Fruit fly (Drosophila melanogaster) whole organism, prepupa: Measurements from ENCODE around the gene sgg.
A peak's percentile ranks its signal among the peaks of the same experiment; 100 is the strongest.

ENCODE experiments used
- Blimp-1 ChIP-seq: fragments of 200-800 bp; sonication (Bioruptor generic); optimal IDR thresholded peaks from 3 replicates; lab custom pipeline; 2017; ENCODE audit warnings: missing biosample characterization, missing genetic modification characterization, mild to moderate bottlenecking, moderate library complexity, missing genetic modification reagents
- CG10631 ChIP-seq: fragments of 200-800 bp; sonication (Bioruptor generic); optimal IDR thresholded peaks from 2 replicates; lab custom pipeline; 2016; ENCODE audit warnings: missing biosample characterization, missing genetic modification characterization
- CG10669 ChIP-seq: fragments of 200-800 bp; sonication (Bioruptor generic); optimal IDR thresholded peaks from 3 replicates; lab custom pipeline; 2018; ENCODE audit warnings: missing biosample characterization, mild to moderate bottlenecking, missing genetic modification characterization, moderate library complexity
- CG11294 ChIP-seq: fragments of 200-800 bp; sonication (Bioruptor generic); IDR thresholded peaks from 2 replicates; pipeline ENCODE4 v1.3.6; 2022; ENCODE audit warnings: missing biosample characterization, missing genetic modification characterization
- CG11762 ChIP-seq: fragments of 200-800 bp; sonication (Bioruptor generic); optimal IDR thresholded peaks from 3 replicates; lab custom pipeline; 2016; ENCODE audit warnings: missing biosample characterization, missing genetic modification characterization; ENCODE audit not compliant: insufficient read depth
- CG15336 ChIP-seq: fragments of 200-800 bp; sonication (Bioruptor generic); IDR thresholded peaks from 2 replicates; pipeline ENCODE4 v1.3.6; 2022; ENCODE audit warnings: missing biosample characterization, missing genetic modification characterization
- CG1621 ChIP-seq: fragments of 200-800 bp; sonication (Bioruptor generic); optimal IDR thresholded peaks from 3 replicates; lab custom pipeline; 2018; ENCODE audit warnings: missing biosample characterization, mild to moderate bottlenecking, missing genetic modification characterization
- CG16779 ChIP-seq: fragments of 200-800 bp; sonication (Bioruptor generic); optimal IDR thresholded peaks from 3 replicates; lab custom pipeline; 2017; ENCODE audit warnings: missing biosample characterization, mild to moderate bottlenecking, missing genetic modification characterization
- CG3032 ChIP-seq: fragments of 200-800 bp; optimal IDR thresholded peaks from 2 replicates; lab custom pipeline; 2019; ENCODE audit warnings: missing biosample characterization, mild to moderate bottlenecking, missing genetic modification characterization, moderate library complexity
- CG31627 ChIP-seq: fragments of 200-800 bp; sonication (Bioruptor generic); optimal IDR thresholded peaks from 3 replicates; lab custom pipeline; 2016; ENCODE audit warnings: missing biosample characterization, missing genetic modification characterization
- CG32006 ChIP-seq: fragments of 200-800 bp; sonication (Bioruptor generic); optimal IDR thresholded peaks from 3 replicates; lab custom pipeline; 2017; ENCODE audit warnings: missing biosample characterization, mild to moderate bottlenecking, missing genetic modification characterization
- CG34406 ChIP-seq: fragments of 200-800 bp; sonication (Bioruptor generic); optimal IDR thresholded peaks from 3 replicates; lab custom pipeline; 2016; ENCODE audit warnings: missing biosample characterization, missing genetic modification characterization
- CG3919 ChIP-seq: fragments of 200-800 bp; sonication (Bioruptor generic); optimal IDR thresholded peaks from 3 replicates; lab custom pipeline; 2016; ENCODE audit warnings: missing biosample characterization, missing genetic modification characterization
- CG4318 ChIP-seq: fragments of 200-800 bp; sonication (Bioruptor generic); optimal IDR thresholded peaks from 3 replicates; lab custom pipeline; 2017; ENCODE audit warnings: missing biosample characterization, mild to moderate bottlenecking, missing genetic modification characterization
- CG6163 ChIP-seq: fragments of 200-800 bp; sonication (Bioruptor generic); IDR thresholded peaks from 3 replicates; pipeline ENCODE4 v1.3.6; 2022; ENCODE audit warnings: missing biosample characterization, missing genetic modification characterization
- CG6276 ChIP-seq: fragments of 200-800 bp; sonication (Bioruptor generic); optimal IDR thresholded peaks from 2 replicates; lab custom pipeline; 2017; ENCODE audit warnings: missing biosample characterization, mild to moderate bottlenecking, missing genetic modification characterization
- CG6792 ChIP-seq: fragments of 200-800 bp; sonication (Bioruptor generic); optimal IDR thresholded peaks from 3 replicates; lab custom pipeline; 2016; ENCODE audit warnings: missing biosample characterization, missing genetic modification characterization
- CG6808 ChIP-seq: fragments of 200-800 bp; sonication (Bioruptor generic); optimal IDR thresholded peaks from 3 replicates; lab custom pipeline; 2017; ENCODE audit warnings: missing biosample characterization, missing genetic modification characterization, mild to moderate bottlenecking, moderate library complexity, missing genetic modification reagents
- CG6854 ChIP-seq: fragments of 200-800 bp; sonication (Bioruptor generic); optimal IDR thresholded peaks from 2 replicates; lab custom pipeline; 2017; ENCODE audit warnings: missing biosample characterization, mild to moderate bottlenecking, missing genetic modification characterization
- CG7368 ChIP-seq: fragments of 200-800 bp; sonication (Bioruptor generic); optimal IDR thresholded peaks from 3 replicates; lab custom pipeline; 2016; ENCODE audit warnings: missing biosample characterization, missing genetic modification characterization
- CG8119 ChIP-seq: fragments of 200-800 bp; sonication (Bioruptor generic); IDR thresholded peaks from 3 replicates; pipeline ENCODE4 v1.3.6; 2022; ENCODE audit warnings: missing biosample characterization, missing genetic modification characterization
- Eip78C ChIP-seq: fragments of 200-800 bp; sonication (Bioruptor generic); peaks from one replicate; lab custom pipeline; 2016; ENCODE audit warnings: missing biosample characterization, missing genetic modification characterization
- Eip93F ChIP-seq: fragments of 200-800 bp; sonication (Bioruptor generic); optimal IDR thresholded peaks from 2 replicates; lab custom pipeline; 2016; ENCODE audit warnings: missing biosample characterization, mild to moderate bottlenecking, missing genetic modification characterization
- Ets21C ChIP-seq: fragments of 200-800 bp; sonication (Bioruptor generic); optimal IDR thresholded peaks from 3 replicates; lab custom pipeline; 2016; ENCODE audit warnings: missing biosample characterization, missing genetic modification characterization
- Ets96B ChIP-seq: fragments of 200-800 bp; optimal IDR thresholded peaks from 2 replicates; lab custom pipeline; 2019; ENCODE audit warnings: missing biosample characterization, mild to moderate bottlenecking, missing genetic modification characterization, moderate library complexity
- Gug ChIP-seq: fragments of 200-800 bp; sonication (Bioruptor generic); IDR thresholded peaks from 2 replicates; pipeline ENCODE4 v1.3.6; 2022; ENCODE audit warnings: missing biosample characterization, missing genetic modification characterization
- Hr38 ChIP-seq: sonication (Bioruptor generic); optimal IDR thresholded peaks from 2 replicates; lab custom pipeline; 2016; ENCODE audit warnings: missing biosample characterization, missing genetic modification characterization
- Hr39 ChIP-seq: fragments of 200-800 bp; sonication (Bioruptor generic); optimal IDR thresholded peaks from 2 replicates; lab custom pipeline; 2016; ENCODE audit warnings: missing biosample characterization, missing genetic modification characterization
- Hr4 ChIP-seq: fragments of 200-800 bp; sonication (Bioruptor generic); optimal IDR thresholded peaks from 3 replicates; lab custom pipeline; 2016; ENCODE audit warnings: missing biosample characterization, missing genetic modification characterization
- Met ChIP-seq: fragments of 200-800 bp; sonication (Bioruptor generic); optimal IDR thresholded peaks from 3 replicates; lab custom pipeline; 2016; ENCODE audit warnings: missing biosample characterization, missing genetic modification characterization
- OdsH ChIP-seq: fragments of 200-800 bp; sonication (Bioruptor generic); optimal IDR thresholded peaks from 3 replicates; lab custom pipeline; 2016; ENCODE audit warnings: missing biosample characterization, missing genetic modification characterization
- Smox ChIP-seq: fragments of 200-800 bp; sonication (Bioruptor generic); optimal IDR thresholded peaks from 3 replicates; lab custom pipeline; 2016; ENCODE audit warnings: missing biosample characterization, missing genetic modification characterization
- Sox14 ChIP-seq: fragments of 200-800 bp; sonication (Bioruptor generic); optimal IDR thresholded peaks from 3 replicates; lab custom pipeline; 2016; ENCODE audit warnings: missing biosample characterization, missing genetic modification characterization
- achi ChIP-seq: fragments of 200-800 bp; sonication (Bioruptor generic); optimal IDR thresholded peaks from 3 replicates; lab custom pipeline; 2016; ENCODE audit warnings: missing biosample characterization, missing genetic modification characterization
- acj6 ChIP-seq: fragments of 200-800 bp; sonication (Bioruptor generic); optimal IDR thresholded peaks from 3 replicates; lab custom pipeline; 2016; ENCODE audit warnings: missing biosample characterization, missing genetic modification characterization
- eg ChIP-seq: fragments of 200-800 bp; sonication (Bioruptor generic); IDR thresholded peaks from 3 replicates; pipeline ENCODE4 v1.3.6; 2022; ENCODE audit warnings: missing biosample characterization, missing genetic modification characterization
- fd59A ChIP-seq: fragments of 200-800 bp; sonication (Bioruptor generic); optimal IDR thresholded peaks from 2 replicates; lab custom pipeline; 2017; ENCODE audit warnings: missing biosample characterization, mild to moderate bottlenecking, missing genetic modification characterization, missing genetic modification reagents
- fkh ChIP-seq: fragments of 200-800 bp; sonication (Bioruptor generic); optimal IDR thresholded peaks from 3 replicates; lab custom pipeline; 2017; ENCODE audit warnings: missing biosample characterization, mild to moderate bottlenecking, missing genetic modification characterization, moderate library complexity
- lz ChIP-seq: fragments of 200-800 bp; sonication (Bioruptor generic); optimal IDR thresholded peaks from 3 replicates; lab custom pipeline; 2016; ENCODE audit warnings: missing biosample characterization, missing genetic modification characterization
- net ChIP-seq: fragments of 200-800 bp; sonication (Bioruptor generic); optimal IDR thresholded peaks from 3 replicates; lab custom pipeline; 2016; ENCODE audit warnings: missing biosample characterization, missing genetic modification characterization
- pdm3 ChIP-seq: fragments of 200-800 bp; sonication (Bioruptor generic); optimal IDR thresholded peaks from 3 replicates; lab custom pipeline; 2016; ENCODE audit warnings: missing biosample characterization, missing genetic modification characterization
- salr ChIP-seq, 2 experiments: fragments of 200-800 bp; sonication (Bioruptor generic); optimal IDR thresholded peaks; 3 replicates each; lab custom pipeline; 2016 to 2018; ENCODE audit warnings: missing biosample characterization in 2 of 2, missing genetic modification characterization in 2 of 2, mild to moderate bottlenecking in 1 of 2
- ss ChIP-seq, 2 experiments: fragments of 200-800 bp; sonication (Bioruptor generic); optimal IDR thresholded peaks; 2 replicates in 1 of 2; 3 replicates in 1 of 2; lab custom pipeline; 2017 to 2018; ENCODE audit warnings: mild to moderate bottlenecking in 2 of 2, missing biosample characterization in 2 of 2, missing genetic modification characterization in 2 of 2, moderate library complexity in 1 of 2
- svp ChIP-seq: fragments of 200-800 bp; sonication (Bioruptor generic); peaks from one replicate; lab custom pipeline; 2016; ENCODE audit warnings: missing biosample characterization, missing genetic modification characterization
- vri ChIP-seq: fragments of 200-800 bp; sonication (Bioruptor generic); optimal IDR thresholded peaks from 3 replicates; lab custom pipeline; 2016; ENCODE audit warnings: missing biosample characterization, mild to moderate bottlenecking, missing genetic modification characterization

sgg gene

DNA sequence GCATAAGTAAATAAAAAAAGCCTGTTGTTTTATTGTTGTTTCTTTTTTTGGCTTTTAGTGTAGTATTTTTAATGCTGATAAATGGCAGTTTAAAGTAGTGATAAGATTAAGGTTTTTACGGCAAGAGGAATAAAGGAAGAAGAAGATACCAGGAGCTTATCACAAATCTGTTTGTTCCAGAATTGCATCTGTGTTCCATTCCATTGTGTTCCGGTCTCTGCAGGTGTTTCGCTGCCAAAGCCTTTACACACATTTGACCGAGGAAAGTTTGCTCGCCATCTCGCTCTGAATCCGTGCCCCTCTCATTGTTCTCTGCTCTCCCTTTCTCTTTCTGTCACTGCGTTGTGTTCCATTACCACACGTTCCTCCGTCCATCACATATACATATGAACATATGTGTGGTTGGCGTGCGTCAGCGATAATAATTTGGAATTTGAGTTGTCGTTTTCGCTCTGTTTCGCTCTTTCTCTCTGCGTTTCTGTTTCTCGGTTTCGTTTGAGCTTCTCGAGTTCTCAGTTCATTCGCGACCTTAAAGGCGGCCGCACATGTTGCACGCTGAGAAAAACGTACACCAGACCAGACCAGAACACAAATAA is 24.6 kb downstream of the sgg start (continued):
- TF ChIP-seq eg (peak; percentile 43; the same call in 1 of the 3 replicates), CG1621 (tag; lab: Kevin White, UChicago) (peak; percentile 16), CG6163 (GFP tag; lab: Robert Waterston, UW) (peak; percentile 64; the same call in 2 of the 3 replicates), CG3032 (peak; percentile 2), CG6808 (peak; percentile 49), CG6854 (GFP tag; lab: Kevin White, UChicago) (peak; percentile 39), CG8119 (GFP tag; lab: Robert Waterston, UW) (0 out of 3 replicates have a peak, but pooled peaks have one; percentile 34), fkh (GFP tag; lab: Kevin White, UChicago) (peak; percentile 39), Smox (GFP tag; lab: Kevin White, UChicago) (no peak), OdsH (GFP tag; lab: Kevin White, UChicago) (no peak), vri (GFP tag; lab: Kevin White, UChicago) (peak; percentile 84), CG11294 (GFP tag; lab: Robert Waterston, UW) (no peak), CG15336 (GFP tag; lab: Robert Waterston, UW) (peak; percentile 42; the same call in 1 of the 2 replicates), Met (GFP tag; lab: Kevin White, UChicago) (peak; percentile 43), CG31627 (GFP tag; lab: Kevin White, UChicago) (no peak), CG16779 (tag; lab: Kevin White, UChicago) (peak; percentile 17), Ets21C (GFP tag; lab: Kevin White, UChicago) (no peak), Hr38 (GFP tag; lab: Kevin White, UChicago) (no peak), fd59A (GFP tag; lab: Kevin White, UChicago) (no peak), svp (peak; percentile 88), CG4318 (GFP tag; lab: Kevin White, UChicago) (no peak), CG6276 (GFP tag; lab: Kevin White, UChicago) (peak; percentile 62), CG11762 (GFP tag; lab: Kevin White, UChicago) (no peak), achi (GFP tag; lab: Kevin White, UChicago) (no peak), lz (GFP tag; lab: Kevin White, UChicago) (no peak), CG10631 (GFP tag; lab: Kevin White, UChicago) (no peak), Hr39 (GFP tag; lab: Kevin White, UChicago) (no peak), pdm3 (no peak), CG7368 (GFP tag; lab: Kevin White, UChicago) (no peak), Sox14 (GFP tag; lab: Kevin White, UChicago) (peak; percentile 78), net (GFP tag; lab: Kevin White, UChicago) (peak; percentile 15), CG34406 (GFP tag; lab: Kevin White, UChicago) (no peak)

DNA sequence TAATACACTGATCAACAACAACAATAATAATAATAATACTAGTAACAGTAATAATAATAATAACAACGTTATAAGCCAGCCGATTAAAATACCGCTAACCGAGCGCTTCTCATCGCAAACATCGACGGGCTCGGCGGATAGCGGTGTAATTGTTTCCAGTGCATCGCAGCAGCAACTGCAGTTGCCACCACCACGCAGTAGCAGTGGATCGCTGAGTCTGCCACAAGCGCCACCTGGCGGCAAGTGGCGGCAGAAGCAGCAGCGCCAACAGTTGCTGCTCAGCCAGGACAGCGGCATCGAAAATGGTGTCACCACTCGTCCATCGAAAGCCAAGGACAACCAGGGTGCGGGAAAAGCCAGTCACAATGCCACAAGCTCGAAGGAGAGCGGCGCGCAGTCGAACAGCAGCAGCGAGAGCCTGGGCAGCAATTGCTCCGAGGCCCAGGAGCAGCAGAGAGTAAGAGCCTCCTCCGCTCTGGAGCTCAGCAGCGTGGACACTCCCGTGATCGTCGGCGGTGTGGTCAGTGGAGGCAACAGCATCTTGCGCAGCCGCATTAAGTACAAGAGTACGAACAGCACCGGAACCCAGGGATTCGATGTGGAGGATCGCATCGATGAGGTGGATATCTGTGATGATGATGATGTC is 25.8 kb downstream of the sgg start:
- no peak for TF ChIP-seq Sox14 (GFP tag; lab: Kevin White, UChicago)
- TF ChIP-seq svp: peak; percentile 51
- peak; percentile 55 for TF ChIP-seq CG3919 (GFP tag; lab: Kevin White, UChicago)
- TF ChIP-seq Eip78C (GFP tag; lab: Kevin White, UChicago): peak; percentile 70
- TF ChIP-seq CG6792 (GFP tag; lab: Kevin White, UChicago): peak; percentile 17
- peak; percentile 19 for TF ChIP-seq OdsH (GFP tag; lab: Kevin White, UChicago)
- TF ChIP-seq achi (GFP tag; lab: Kevin White, UChicago): peak; percentile 3
- peak; percentile 3 for TF ChIP-seq Blimp-1 (GFP tag; lab: Kevin White, UChicago)
- TF ChIP-seq Gug: no peak
- TF ChIP-seq CG8119 (GFP tag; lab: Robert Waterston, UW): peak; percentile 42; the same call in 2 of the 3 replicates
- TF ChIP-seq net (GFP tag; lab: Kevin White, UChicago): peak; percentile 43
- TF ChIP-seq Smox (GFP tag; lab: Kevin White, UChicago): no peak
- peak; percentile 73 for TF ChIP-seq CG6163 (GFP tag; lab: Robert Waterston, UW)
- TF ChIP-seq CG1621 (tag; lab: Kevin White, UChicago): peak; percentile 24
- TF ChIP-seq CG32006 (GFP tag; lab: Kevin White, UChicago): peak; percentile 51
- TF ChIP-seq Ets96B: no peak
- no peak for TF ChIP-seq CG4318 (GFP tag; lab: Kevin White, UChicago)
- TF ChIP-seq ss (GFP tag; optimal IDR thresholded peaks at IDR 0.05; lab: Kevin White, UChicago): peak; percentile 23 to 48
- TF ChIP-seq pdm3: peak; percentile 19
- TF ChIP-seq CG15336 (GFP tag; lab: Robert Waterston, UW): peak; percentile 46
- peak; percentile 25 for TF ChIP-seq Hr4
- peak; percentile 17 for TF ChIP-seq acj6 (GFP tag; lab: Kevin White, UChicago)
- peak; percentile 7 for TF ChIP-seq CG3032
- peak; percentile 25 for TF ChIP-seq CG10669 (GFP tag; lab: Kevin White, UChicago)
- TF ChIP-seq fd59A (GFP tag; lab: Kevin White, UChicago): no peak
- peak in 1 of 2 experiments; percentile 2 for TF ChIP-seq salr (GFP tag; optimal IDR thresholded peaks at IDR 0.05; lab: Kevin White, UChicago)
- TF ChIP-seq eg: peak; percentile 53; the same call in 2 of the 3 replicates
- TF ChIP-seq CG6808: peak; percentile 31
- TF ChIP-seq Eip93F (GFP tag; lab: Kevin White, UChicago): no peak
